Worm (Caenorhabditis elegans): ENCODE measurements around the gene asns-1.

ce11 chrV:8525774-8526173 lies 20.2 kb upstream of the asns-1 start, which contains the start of gene otpl-6:
- TF ChIP-seq ceh-82 (tag; optimal IDR thresholded peaks at IDR 0.05) (no peak), fkh-10 (GFP tag; optimal IDR thresholded peaks at IDR 0.05) (no peak), fos-1 (tag; optimal IDR thresholded peaks at IDR 0.05) (no peak), unc-130 (tag; optimal IDR thresholded peaks at IDR 0.05) (no peak), mef-2 (tag; optimal IDR thresholded peaks at IDR 0.05) (no peak)
